Worm (Caenorhabditis elegans): ENCODE data around the gene pes-8.

ce11 chrX:9300379-9300778 lies 48.8 kb downstream of the pes-8 start:
- TF ChIP-seq ces-1 (GFP tag; optimal IDR thresholded peaks at IDR 0.05) (no peak), lin-13 (tag; optimal IDR thresholded peaks at IDR 0.05) (no peak), nhr-76 (tag; optimal IDR thresholded peaks at IDR 0.05) (no peak), ztf-11 (tag; optimal IDR thresholded peaks at IDR 0.05) (no peak), nhr-28 (tag; optimal IDR thresholded peaks at IDR 0.05) (no peak), ceh-83 (GFP tag; optimal IDR thresholded peaks at IDR 0.05) (no peak), blmp-1 (tag; optimal IDR thresholded peaks at IDR 0.05) (no peak), nhr-237 (tag; optimal IDR thresholded peaks at IDR 0.05) (no peak), lsy-2 (tag; optimal IDR thresholded peaks at IDR 0.05) (no peak), unc-39 (tag; optimal IDR thresholded peaks at IDR 0.05) (no peak), ceh-43 (GFP tag; optimal IDR thresholded peaks at IDR 0.05) (no peak), sptf-1 (tag; optimal IDR thresholded peaks at IDR 0.05) (no peak)

Data from whole organism, mixed stage, embryonic.